Worm (Caenorhabditis elegans) whole organism, midembryonic: ENCODE data around the gene srbc-19.
A peak's percentile ranks its signal among the peaks of the same experiment; 100 is the strongest.

Experiments
- T22C8.4 ChIP-seq: fragments of 200-800 bp; sonication (Bioruptor generic); IDR thresholded peaks from 2 replicates; pipeline ENCODE4 v1.3.6; 2022; ENCODE audit warnings: missing genetic modification characterization, missing compliant biosample characterization
- cog-1 ChIP-seq: sonication (generic microtip); optimal IDR thresholded peaks from 2 replicates; lab custom pipeline; 2016; ENCODE audit warnings: missing genetic modification characterization, missing compliant biosample characterization
- flt-1 ChIP-seq: fragments of 200-800 bp; sonication (Bioruptor generic); IDR thresholded peaks from 2 replicates; pipeline ENCODE4 v1.3.6; 2022; ENCODE audit warnings: missing genetic modification characterization, missing compliant biosample characterization
- klf-2 ChIP-seq: fragments of 200-800 bp; sonication (Bioruptor generic); conservative IDR thresholded peaks from 2 replicates; pipeline ENCODE4 v1.3.6; 2022; ENCODE audit warnings: missing genetic modification reagents, missing genetic modification characterization, missing compliant biosample characterization
- med-1 ChIP-seq: sonication (generic microtip); optimal IDR thresholded peaks from 2 replicates; lab custom pipeline; 2017; ENCODE audit warnings: missing genetic modification characterization, mild to moderate bottlenecking, missing compliant biosample characterization, antibody characterized with exemption, missing genetic modification reagents; ENCODE audit not compliant: insufficient read depth
- ref-1 ChIP-seq: fragments of 200-800 bp; sonication (Bioruptor generic); conservative IDR thresholded peaks from 2 replicates; pipeline ENCODE4 v1.3.6; 2022; ENCODE audit warnings: missing genetic modification reagents, missing genetic modification characterization, missing compliant biosample characterization
- tab-1 ChIP-seq: fragments of 200-800 bp; sonication (Bioruptor generic); IDR thresholded peaks from 2 replicates; pipeline ENCODE4 v1.3.6; 2022; ENCODE audit warnings: missing genetic modification characterization, missing compliant biosample characterization
- ztf-23 ChIP-seq: fragments of 200-800 bp; sonication (Bioruptor generic); IDR thresholded peaks from 2 replicates; pipeline ENCODE4 v1.3.6; 2022; ENCODE audit warnings: missing genetic modification reagents, missing genetic modification characterization, missing compliant biosample characterization
- ztf-29 ChIP-seq: fragments of 200-800 bp; sonication (Bioruptor generic); IDR thresholded peaks from 2 replicates; pipeline ENCODE4 v1.3.6; 2022; ENCODE audit warnings: missing genetic modification reagents, missing genetic modification characterization, missing compliant biosample characterization

srbc-19 gene

DNA sequence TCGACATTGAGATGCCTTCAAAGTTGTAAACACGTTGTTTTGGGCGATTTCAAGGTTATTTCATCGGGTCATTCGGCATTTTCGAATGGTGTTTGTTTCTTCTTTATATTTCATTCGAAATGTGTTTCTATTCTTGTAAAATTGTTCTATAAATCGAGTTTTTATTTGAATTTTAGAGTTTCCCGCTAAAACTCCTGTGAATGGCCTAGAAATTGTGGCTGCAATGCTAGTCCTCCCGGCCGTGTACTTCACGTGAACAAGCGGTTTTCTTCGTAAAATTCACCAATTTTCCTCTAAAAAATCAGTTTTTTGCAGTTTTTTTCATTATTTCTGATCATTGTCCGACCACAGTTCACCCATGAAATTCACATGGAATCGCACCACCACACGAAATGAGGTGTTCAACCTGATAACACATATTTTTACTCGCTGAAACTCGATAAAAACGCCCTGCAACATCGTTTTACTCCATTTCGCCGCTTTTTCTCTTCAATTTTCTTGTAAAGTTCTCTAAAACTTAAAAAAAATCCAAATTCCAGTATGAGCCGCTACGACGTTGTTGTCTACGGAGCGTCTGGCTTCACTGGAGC lies 39.5 kb downstream of the srbc-19 start, which contains the start of gene ldp-1:
ldp-1 (plus strand) TSS at position 540 of the 590 bp plus-strand sequence.
- no peak for TF ChIP-seq klf-2 (GFP tag; lab: Robert Waterston, UW)
- peak; percentile 49 for TF ChIP-seq cog-1 (tag; lab: Kevin White, UChicago)
- no peak for TF ChIP-seq ztf-29 (GFP tag; lab: Robert Waterston, UW)
- TF ChIP-seq ztf-23 (GFP tag; lab: Robert Waterston, UW): no peak
- no peak for TF ChIP-seq tab-1 (GFP tag; lab: Robert Waterston, UW)
- TF ChIP-seq flt-1: peak; percentile 22; the same call in 1 of the 2 replicates
- TF ChIP-seq ref-1: no peak
- TF ChIP-seq med-1 (GFP tag; lab: Kevin White, UChicago): no peak
- 0 out of 2 replicates have a peak, but pooled peaks have one; percentile 3 for TF ChIP-seq T22C8.4 (GFP tag; lab: Robert Waterston, UW)

ce11 chrV:2126554-2126953 lies 40.0 kb downstream of the srbc-19 start:
- no peak for TF ChIP-seq med-1 (GFP tag; lab: Kevin White, UChicago)
- 0 out of 2 replicates have a peak, but pooled peaks have one; percentile 19 for TF ChIP-seq T22C8.4 (GFP tag; lab: Robert Waterston, UW)
- TF ChIP-seq ref-1: no peak
- TF ChIP-seq flt-1: no peak

DNA sequence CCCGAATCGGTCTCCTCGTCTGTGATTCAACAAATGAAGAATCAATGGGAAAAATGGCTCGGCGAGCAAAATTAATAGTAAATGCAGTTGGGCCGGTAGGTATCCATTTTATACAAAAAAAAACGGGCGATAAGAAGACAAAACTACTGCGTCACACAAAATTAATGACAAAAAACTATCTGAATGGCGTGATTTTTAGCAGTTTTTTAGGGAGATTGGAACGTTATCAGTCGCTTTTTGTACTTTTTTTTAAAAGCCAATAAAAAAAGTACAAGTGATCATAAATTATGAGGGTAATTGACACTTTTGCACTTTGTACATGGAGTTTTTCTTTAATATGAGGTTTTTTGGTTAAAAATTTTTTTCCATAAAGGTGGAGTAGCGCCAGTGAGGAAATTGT lies 43.4 kb downstream of the srbc-19 start:
- no peak for TF ChIP-seq flt-1
- no peak for TF ChIP-seq klf-2 (GFP tag; lab: Robert Waterston, UW)
- TF ChIP-seq T22C8.4 (GFP tag; lab: Robert Waterston, UW): no peak
- TF ChIP-seq med-1 (GFP tag; lab: Kevin White, UChicago): no peak
- no peak for TF ChIP-seq ref-1
- TF ChIP-seq ztf-29 (GFP tag; lab: Robert Waterston, UW): no peak
- TF ChIP-seq tab-1 (GFP tag; lab: Robert Waterston, UW): no peak

DNA sequence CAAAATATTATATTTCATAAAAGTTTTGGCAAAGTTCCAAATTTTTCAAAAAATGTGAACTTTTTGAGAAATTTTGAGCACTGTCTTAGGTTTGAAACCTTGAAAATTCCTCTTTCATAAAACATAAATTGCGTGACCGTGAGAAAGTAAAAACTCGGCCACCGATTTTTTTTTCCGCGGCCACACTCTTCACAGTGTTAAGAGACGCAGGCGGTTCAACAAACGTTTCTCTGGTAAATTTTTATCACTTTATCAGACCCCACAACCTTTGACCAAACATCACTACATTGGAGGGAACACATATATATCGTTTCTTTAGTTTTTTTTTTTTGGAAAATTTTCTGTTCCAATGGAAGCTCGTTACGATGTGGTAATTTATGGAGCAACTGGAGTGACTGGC lies 44.1 kb downstream of the srbc-19 start, which contains the start of gene F22F7.2:
F22F7.2 (plus strand) TSS at position 266 of the 400 bp plus-strand sequence.
- TF ChIP-seq ref-1 (no peak), klf-2 (GFP tag; lab: Robert Waterston, UW) (no peak), ztf-29 (GFP tag; lab: Robert Waterston, UW) (no peak), flt-1 (no peak), ztf-23 (GFP tag; lab: Robert Waterston, UW) (no peak), cog-1 (tag; lab: Kevin White, UChicago) (no peak), med-1 (GFP tag; lab: Kevin White, UChicago) (no peak), tab-1 (GFP tag; lab: Robert Waterston, UW) (no peak), T22C8.4 (GFP tag; lab: Robert Waterston, UW) (no peak)

ce11 chrV:2121910-2122362 lies 44.6 kb downstream of the srbc-19 start, which contains the start of gene F22F7.8:
Gene F22F7.8, minus strand, starts transcription at chrV:2121960.
- TF ChIP-seq T22C8.4 (GFP tag; lab: Robert Waterston, UW) (no peak), klf-2 (GFP tag; lab: Robert Waterston, UW) (no peak), cog-1 (tag; lab: Kevin White, UChicago) (no peak)

- no peak for TF ChIP-seq med-1 (GFP tag; lab: Kevin White, UChicago)
- TF ChIP-seq ref-1: no peak
- TF ChIP-seq cog-1 (tag; lab: Kevin White, UChicago): no peak
- TF ChIP-seq T22C8.4 (GFP tag; lab: Robert Waterston, UW): no peak
- no peak for TF ChIP-seq klf-2 (GFP tag; lab: Robert Waterston, UW)
- TF ChIP-seq flt-1: no peak
- no peak for TF ChIP-seq ztf-29 (GFP tag; lab: Robert Waterston, UW)
- no peak for TF ChIP-seq ztf-23 (GFP tag; lab: Robert Waterston, UW)
- TF ChIP-seq tab-1 (GFP tag; lab: Robert Waterston, UW): no peak
Observed at ce11 chrV:2119529-2119928, 47.0 kb downstream of the srbc-19 start, which contains the start of gene F22F7.11. Gene F22F7.11, plus strand, starts transcription at chrV:2119829.

- TF ChIP-seq med-1 (GFP tag; lab: Kevin White, UChicago) (no peak), ztf-29 (GFP tag; lab: Robert Waterston, UW) (no peak), ztf-23 (GFP tag; lab: Robert Waterston, UW) (no peak)
Observed at ce11 chrV:2118574-2118973, 48.0 kb downstream of the srbc-19 start, which contains the start of gene bgnt-1.2. Gene bgnt-1.2, minus strand, starts transcription at chrV:2118674.
